Fruit fly (Drosophila melanogaster) whole organism, embryonic: Measurements from ENCODE around the gene CG32187.

Source experiments
- CG11456 ChIP-seq: fragments of 200-800 bp; sonication (Bioruptor generic); IDR thresholded peaks from 3 replicates; pipeline ENCODE4 v1.3.6; 2022; ENCODE audit warnings: missing biosample characterization, missing genetic modification characterization
- CG12236 ChIP-seq: fragments of 200-800 bp; sonication (Bioruptor generic); optimal IDR thresholded peaks from 2 replicates; lab custom pipeline; 2016; ENCODE audit warnings: missing biosample characterization, missing genetic modification characterization
- CG12942 ChIP-seq: fragments of 200-800 bp; sonication (Bioruptor generic); optimal IDR thresholded peaks from 3 replicates; lab custom pipeline; 2016; ENCODE audit warnings: missing biosample characterization, missing genetic modification characterization
- CG13775 ChIP-seq: fragments of 200-800 bp; sonication (Bioruptor generic); optimal IDR thresholded peaks from 3 replicates; lab custom pipeline; 2017; ENCODE audit warnings: missing biosample characterization, mild to moderate bottlenecking, missing genetic modification characterization
- CG14667 ChIP-seq: fragments of 200-800 bp; sonication (Bioruptor generic); IDR thresholded peaks from 2 replicates; pipeline ENCODE4 v1.3.6; 2022; ENCODE audit warnings: missing biosample characterization, missing genetic modification characterization
- CG14710 ChIP-seq: fragments of 200-800 bp; sonication (Bioruptor generic); optimal IDR thresholded peaks from 3 replicates; lab custom pipeline; 2019; ENCODE audit warnings: missing biosample characterization, mild to moderate bottlenecking, missing genetic modification characterization, moderate library complexity
- CG15073 ChIP-seq: fragments of 200-800 bp; sonication (Bioruptor generic); optimal IDR thresholded peaks from 2 replicates; lab custom pipeline; 2016; ENCODE audit warnings: missing biosample characterization, missing genetic modification characterization
- CG15696 ChIP-seq: fragments of 200-800 bp; sonication (Bioruptor generic); optimal IDR thresholded peaks from 2 replicates; lab custom pipeline; 2019; ENCODE audit warnings: missing biosample characterization, mild to moderate bottlenecking, missing genetic modification characterization, moderate library complexity
- CG16779 ChIP-seq: fragments of 200-800 bp; sonication (Bioruptor generic); IDR thresholded peaks from 2 replicates; pipeline ENCODE4 v1.3.6; 2022; ENCODE audit warnings: missing biosample characterization, missing genetic modification characterization
- CG1792 ChIP-seq: fragments of 200-800 bp; sonication (Bioruptor generic); optimal IDR thresholded peaks from 2 replicates; lab custom pipeline; 2016; ENCODE audit warnings: missing biosample characterization, missing genetic modification characterization
- CG18476 ChIP-seq: fragments of 200-800 bp; sonication (Bioruptor generic); optimal IDR thresholded peaks from 2 replicates; lab custom pipeline; 2016; ENCODE audit warnings: missing biosample characterization, mild to moderate bottlenecking, missing genetic modification characterization
- CG31441 ChIP-seq: fragments of 200-800 bp; sonication (Bioruptor generic); IDR thresholded peaks from 2 replicates; pipeline ENCODE4 v1.3.6; 2022; ENCODE audit warnings: missing biosample characterization, missing genetic modification characterization
- CG4282 ChIP-seq: fragments of 200-800 bp; sonication (Bioruptor generic); optimal IDR thresholded peaks from 2 replicates; lab custom pipeline; 2016; ENCODE audit warnings: missing biosample characterization, missing genetic modification characterization
- CG43689 ChIP-seq: fragments of 200-800 bp; sonication (Bioruptor generic); IDR thresholded peaks from 2 replicates; pipeline ENCODE4 v1.3.6; 2022; ENCODE audit warnings: missing biosample characterization, missing genetic modification characterization
- CG4707 ChIP-seq: fragments of 200-800 bp; sonication (Bioruptor generic); optimal IDR thresholded peaks from 2 replicates; lab custom pipeline; 2018; ENCODE audit warnings: missing biosample characterization, mild to moderate bottlenecking, missing genetic modification characterization, moderate library complexity
- CG6683 ChIP-seq: fragments of 200-800 bp; sonication (Bioruptor generic); optimal IDR thresholded peaks from 2 replicates; lab custom pipeline; 2017; ENCODE audit warnings: missing biosample characterization, mild to moderate bottlenecking, missing genetic modification characterization, missing genetic modification reagents
- CG6813 ChIP-seq: fragments of 200-800 bp; sonication (Bioruptor generic); optimal IDR thresholded peaks from 2 replicates; lab custom pipeline; 2017; ENCODE audit warnings: missing biosample characterization, missing genetic modification characterization, mild to moderate bottlenecking, moderate library complexity, missing genetic modification reagents
- CG7928 ChIP-seq: fragments of 200-800 bp; sonication (Bioruptor generic); optimal IDR thresholded peaks from 2 replicates; lab custom pipeline; 2017; ENCODE audit warnings: missing biosample characterization, mild to moderate bottlenecking, missing genetic modification characterization
- CG8765 ChIP-seq: fragments of 200-800 bp; sonication (Bioruptor generic); IDR thresholded peaks from 2 replicates; pipeline ENCODE4 v1.3.6; 2022; ENCODE audit warnings: missing biosample characterization, missing genetic modification characterization
- CG9727 ChIP-seq: fragments of 200-800 bp; sonication (Bioruptor generic); optimal IDR thresholded peaks from 3 replicates; lab custom pipeline; 2017; ENCODE audit warnings: missing biosample characterization, mild to moderate bottlenecking, missing genetic modification characterization
- CG9817 ChIP-seq: fragments of 200-800 bp; sonication (Bioruptor generic); optimal IDR thresholded peaks from 2 replicates; lab custom pipeline; 2018; ENCODE audit warnings: missing biosample characterization, mild to moderate bottlenecking, missing genetic modification characterization, moderate library complexity
- CTCF ChIP-seq: fragments of 200-800 bp; sonication (Bioruptor generic); optimal IDR thresholded peaks from 2 replicates; lab custom pipeline; 2017; ENCODE audit warnings: missing biosample characterization, mild to moderate bottlenecking, missing genetic modification characterization, moderate library complexity
- Dek ChIP-seq: fragments of 200-800 bp; sonication (Bioruptor generic); optimal IDR thresholded peaks from 3 replicates; lab custom pipeline; 2019; ENCODE audit warnings: missing biosample characterization, mild to moderate bottlenecking, missing genetic modification characterization, moderate library complexity
- Doc3 ChIP-seq: fragments of 200-800 bp; sonication (Bioruptor generic); IDR thresholded peaks from 3 replicates; pipeline ENCODE4 v1.3.6; 2022; ENCODE audit warnings: missing biosample characterization, missing genetic modification characterization; ENCODE audit not compliant: partially characterized antibody
- E2f1 ChIP-seq: fragments of 200-800 bp; sonication (Bioruptor generic); IDR thresholded peaks from 2 replicates; pipeline ENCODE4 v1.3.6; 2022; ENCODE audit warnings: missing biosample characterization, missing genetic modification characterization
- Hmr ChIP-seq: fragments of 200-800 bp; sonication (Bioruptor generic); optimal IDR thresholded peaks from 3 replicates; lab custom pipeline; 2017; ENCODE audit warnings: mild to moderate bottlenecking, missing biosample characterization, missing genetic modification reagents, missing genetic modification characterization
- MESR4 ChIP-seq: fragments of 200-800 bp; sonication (Bioruptor generic); optimal IDR thresholded peaks from 2 replicates; lab custom pipeline; 2018; ENCODE audit warnings: missing biosample characterization, mild to moderate bottlenecking, missing genetic modification characterization, moderate library complexity
- Mad ChIP-seq: fragments of 200-800 bp; sonication (Bioruptor generic); optimal IDR thresholded peaks from 2 replicates; lab custom pipeline; 2016; ENCODE audit warnings: missing biosample characterization, missing genetic modification characterization
- Opbp ChIP-seq: fragments of 200-800 bp; sonication (Bioruptor generic); IDR thresholded peaks from 3 replicates; pipeline ENCODE4 v1.3.6; 2022; ENCODE audit warnings: missing biosample characterization, missing genetic modification characterization; ENCODE audit not compliant: partially characterized antibody
- Scr ChIP-seq: fragments of 200-800 bp; sonication (Bioruptor generic); IDR thresholded peaks from 2 replicates; pipeline ENCODE4 v1.3.6; 2022; ENCODE audit warnings: missing biosample characterization, missing genetic modification characterization; ENCODE audit not compliant: partially characterized antibody
- Sry-β ChIP-seq: fragments of 200-800 bp; sonication (Bioruptor generic); optimal IDR thresholded peaks from 2 replicates; lab custom pipeline; 2018; ENCODE audit warnings: missing biosample characterization, mild to moderate bottlenecking, missing genetic modification characterization, moderate library complexity
- Stat92E ChIP-seq, 3 experiments: fragments of >200 bp in 2 of 3; fragments of 200-800 bp in 1 of 3; sonication (Bioruptor generic) in 1 of 3; optimal IDR thresholded peaks; 2 replicates each; lab custom pipeline; 2017 to 2019; ENCODE audit warnings: missing biosample characterization in 3 of 3, missing genetic modification characterization in 3 of 3, mild to moderate bottlenecking in 1 of 3, moderate library complexity in 1 of 3
- bbx ChIP-seq: fragments of 200-800 bp; sonication (Bioruptor generic); IDR thresholded peaks from 2 replicates; pipeline ENCODE4 v1.3.6; 2022; ENCODE audit warnings: missing biosample characterization, missing genetic modification characterization; ENCODE audit not compliant: partially characterized antibody
- dati ChIP-seq: fragments of 200-800 bp; sonication (Bioruptor generic); IDR thresholded peaks from 2 replicates; pipeline ENCODE4 v1.3.6; 2022; ENCODE audit warnings: missing biosample characterization, missing genetic modification characterization
- esg ChIP-seq: fragments of 200-800 bp; sonication (Bioruptor generic); conservative IDR thresholded peaks from 2 replicates; pipeline ENCODE4 v1.3.6; 2022; ENCODE audit warnings: missing biosample characterization, missing genetic modification characterization
- ftz-f1 ChIP-seq: fragments of 200-800 bp; sonication (Bioruptor generic); optimal IDR thresholded peaks from 2 replicates; lab custom pipeline; 2016; ENCODE audit warnings: missing biosample characterization, missing genetic modification characterization
- kah ChIP-seq: fragments of 200-800 bp; sonication (Bioruptor generic); optimal IDR thresholded peaks from 2 replicates; lab custom pipeline; 2018; ENCODE audit warnings: missing biosample characterization, mild to moderate bottlenecking, missing genetic modification characterization
- lilli ChIP-seq: fragments of 200-800 bp; sonication (Bioruptor generic); optimal IDR thresholded peaks from 3 replicates; lab custom pipeline; 2016; ENCODE audit warnings: missing biosample characterization, missing genetic modification characterization
- scrt ChIP-seq: fragments of 200-800 bp; sonication (Bioruptor generic); optimal IDR thresholded peaks from 2 replicates; lab custom pipeline; 2018; ENCODE audit warnings: missing biosample characterization, mild to moderate bottlenecking, missing genetic modification characterization, moderate library complexity
- sd ChIP-seq: fragments of 200-800 bp; sonication (Bioruptor generic); optimal IDR thresholded peaks from 3 replicates; lab custom pipeline; 2018; ENCODE audit warnings: missing biosample characterization, mild to moderate bottlenecking, missing genetic modification characterization, moderate library complexity
- sqz ChIP-seq: fragments of 200-800 bp; sonication (Bioruptor generic); optimal IDR thresholded peaks from 3 replicates; lab custom pipeline; 2018; ENCODE audit warnings: missing biosample characterization, mild to moderate bottlenecking, missing genetic modification characterization
- tll ChIP-seq, 2 experiments: fragments of 200-800 bp in 1 of 2; fragments of >200 bp in 1 of 2; sonication (Bioruptor generic) in 1 of 2; optimal IDR thresholded peaks; 2 replicates each; lab custom pipeline; 2017 to 2019; ENCODE audit warnings: missing biosample characterization in 2 of 2, missing genetic modification characterization in 2 of 2, mild to moderate bottlenecking in 1 of 2, moderate library complexity in 1 of 2
- trh ChIP-seq: fragments of 200-800 bp; sonication (Bioruptor generic); optimal IDR thresholded peaks from 2 replicates; lab custom pipeline; 2016; ENCODE audit warnings: missing biosample characterization, missing genetic modification characterization
- tup ChIP-seq: fragments of 200-800 bp; sonication (Bioruptor generic); optimal IDR thresholded peaks from 2 replicates; lab custom pipeline; 2016; ENCODE audit warnings: missing biosample characterization, mild to moderate bottlenecking, missing genetic modification characterization, moderate library complexity
- usp ChIP-seq: fragments of >200 bp; optimal IDR thresholded peaks from 2 replicates; lab custom pipeline; 2017; ENCODE audit warnings: missing biosample characterization, missing genetic modification characterization
- vvl ChIP-seq: fragments of 200-800 bp; sonication (Bioruptor generic); IDR thresholded peaks from 2 replicates; pipeline ENCODE4 v1.3.6; 2022; ENCODE audit warnings: missing biosample characterization, missing genetic modification characterization
- wek ChIP-seq: fragments of 200-800 bp; sonication (Bioruptor generic); optimal IDR thresholded peaks from 3 replicates; lab custom pipeline; 2018; ENCODE audit warnings: missing biosample characterization, mild to moderate bottlenecking, missing genetic modification characterization, moderate library complexity
- zfh1 ChIP-seq: fragments of 200-800 bp; sonication (Bioruptor generic); IDR thresholded peaks from 3 replicates; pipeline ENCODE4 v1.3.6; 2022; ENCODE audit warnings: missing biosample characterization, missing genetic modification characterization

Gene CG32187

dm6 chr3L:17846169-17846981, 40.2 kb upstream of the CG32187 start, which contains the start of the genes MED19 and CG7430 (continued):
- TF ChIP-seq Opbp (peak; percentile 60; the same call in 2 of the 3 replicates), CG15696 (no peak), CG6813 (GFP tag; lab: Kevin White, UChicago) (no peak), tup (GFP tag; lab: Kevin White, UChicago) (no peak), CG18476 (GFP tag; lab: Kevin White, UChicago) (no peak), zfh1 (GFP tag; lab: Robert Waterston, UW) (0 out of 3 replicates have a peak, but pooled peaks have one; percentile 23), CG31441 (peak; percentile 43), CG4707 (no peak), CG9727 (GFP tag; lab: Kevin White, UChicago) (peak; percentile 33), Hmr (GFP tag; lab: Kevin White, UChicago) (peak; percentile 45), kah (GFP tag; lab: Kevin White, UChicago) (no peak), Sry-β (GFP tag; lab: Kevin White, UChicago) (peak; percentile 13), MESR4 (peak; percentile 100), CG13775 (GFP tag; lab: Kevin White, UChicago) (no peak), Doc3 (peak; percentile 17; the same call in 2 of the 3 replicates), vvl (GFP tag; lab: Robert Waterston, UW) (peak; percentile 20; the same call in 1 of the 2 replicates), CG43689 (GFP tag; lab: Robert Waterston, UW) (no peak), CG12236 (GFP tag; lab: Kevin White, UChicago) (no peak), Dek (no peak), sd (tag; lab: Kevin White, UChicago) (no peak), CTCF (GFP tag; lab: Kevin White, UChicago) (peak; percentile 17), Mad (GFP tag; lab: Kevin White, UChicago) (no peak), esg (no peak), CG15073 (no peak), wek (peak; percentile 16), CG14667 (GFP tag; lab: Robert Waterston, UW) (no peak), trh (GFP tag; lab: Kevin White, UChicago) (no peak), lilli (GFP tag; lab: Kevin White, UChicago) (peak; percentile 6), CG4282 (peak; percentile 15), bbx (GFP tag; lab: Robert Waterston, UW) (peak; percentile 56; the same call in 1 of the 2 replicates), dati (no peak), usp (GFP tag; lab: Kevin White, UChicago) (no peak), CG16779 (GFP tag; lab: Robert Waterston, UW) (no peak), CG8765 (GFP tag; lab: Robert Waterston, UW) (no peak), CG12942 (no peak), E2f1 (no peak), ftz-f1 (GFP tag; lab: Kevin White, UChicago) (peak; percentile 96), CG9817 (tag; lab: Kevin White, UChicago) (no peak), CG1792 (GFP tag; lab: Kevin White, UChicago) (no peak), CG14710 (tag; lab: Kevin White, UChicago) (peak; percentile 59), CG7928 (GFP tag; lab: Kevin White, UChicago) (peak; percentile 62), scrt (GFP tag; lab: Kevin White, UChicago) (no peak), CG11456 (GFP tag; lab: Robert Waterston, UW) (no peak), tll (GFP tag; optimal IDR thresholded peaks at IDR 0.05; lab: Kevin White, UChicago) (peak in 1 of 2 experiments; percentile 25), sqz (no peak), CG6683 (GFP tag; lab: Kevin White, UChicago) (no peak), Stat92E (GFP tag; optimal IDR thresholded peaks at IDR 0.05; lab: Kevin White, UChicago) (peak in 1 of 3 experiments; percentile 14), Scr (GFP tag; lab: Robert Waterston, UW) (no peak; the same call in 1 of the 2 replicates)
